Worm (Caenorhabditis elegans) whole organism, midembryonic: ENCODE measurements around the gene F26G1.9.

Experiments
- T22C8.4 ChIP-seq: fragments of 200-800 bp; sonication (Bioruptor generic); IDR thresholded peaks from 2 replicates; pipeline ENCODE4 v1.3.6; 2022; ENCODE audit warnings: missing genetic modification characterization, missing compliant biosample characterization
- klf-2 ChIP-seq: fragments of 200-800 bp; sonication (Bioruptor generic); conservative IDR thresholded peaks from 2 replicates; pipeline ENCODE4 v1.3.6; 2022; ENCODE audit warnings: missing genetic modification reagents, missing genetic modification characterization, missing compliant biosample characterization
- ref-1 ChIP-seq: fragments of 200-800 bp; sonication (Bioruptor generic); conservative IDR thresholded peaks from 2 replicates; pipeline ENCODE4 v1.3.6; 2022; ENCODE audit warnings: missing genetic modification reagents, missing genetic modification characterization, missing compliant biosample characterization
- ztf-23 ChIP-seq: fragments of 200-800 bp; sonication (Bioruptor generic); IDR thresholded peaks from 2 replicates; pipeline ENCODE4 v1.3.6; 2022; ENCODE audit warnings: missing genetic modification reagents, missing genetic modification characterization, missing compliant biosample characterization
- ztf-29 ChIP-seq: fragments of 200-800 bp; sonication (Bioruptor generic); IDR thresholded peaks from 2 replicates; pipeline ENCODE4 v1.3.6; 2022; ENCODE audit warnings: missing genetic modification reagents, missing genetic modification characterization, missing compliant biosample characterization

- no peak for TF ChIP-seq T22C8.4 (GFP tag; lab: Robert Waterston, UW)
- TF ChIP-seq ref-1 (GFP tag; lab: Robert Waterston, UW), result no peak
- no peak for TF ChIP-seq ztf-29 (GFP tag; lab: Robert Waterston, UW)
- no peak for TF ChIP-seq ztf-23 (GFP tag; lab: Robert Waterston, UW)
- TF ChIP-seq klf-2 (GFP tag; lab: Robert Waterston, UW), result no peak
Measured at ce11 chrII:4748374-4748773, 25.4 kb downstream of the F26G1.9 start.
